Fruit fly (Drosophila melanogaster) whole organism, adult: ENCODE measurements around the gene CG33777.
A peak's percentile ranks its signal among the peaks of the same experiment; 100 is the strongest.

Experiments
- CG11617 ChIP-seq: fragments of 200-800 bp; sonication (Bioruptor generic); optimal IDR thresholded peaks from 2 replicates; lab custom pipeline; 2017; ENCODE audit warnings: mild to moderate bottlenecking, missing biosample characterization, missing genetic modification reagents, missing genetic modification characterization
- CG7045 ChIP-seq: fragments of 200-800 bp; sonication (Bioruptor generic); optimal IDR thresholded peaks from 2 replicates; lab custom pipeline; 2017; ENCODE audit warnings: missing biosample characterization, mild to moderate bottlenecking, missing genetic modification characterization
- Mnt ChIP-seq: fragments of 200-800 bp; sonication (Bioruptor generic); optimal IDR thresholded peaks from 2 replicates; lab custom pipeline; 2016; ENCODE audit warnings: missing biosample characterization, mild to moderate bottlenecking, missing genetic modification characterization
- cnc ChIP-seq, 2 experiments: fragments of >200 bp; optimal IDR thresholded peaks; 2 replicates each; lab custom pipeline; 2017
- ovo ChIP-seq: fragments of 200-800 bp; sonication (Bioruptor generic); optimal IDR thresholded peaks from 2 replicates; lab custom pipeline; 2016; ENCODE audit warnings: missing biosample characterization, missing genetic modification characterization
- pad ChIP-seq: fragments of 200-800 bp; sonication (Bioruptor generic); optimal IDR thresholded peaks from 3 replicates; lab custom pipeline; 2017; ENCODE audit warnings: missing biosample characterization, missing genetic modification characterization, mild to moderate bottlenecking, moderate library complexity, missing genetic modification reagents

dm6 chr3L:4574439-4574838 is 19.4 kb upstream of the CG33777 start:
- TF ChIP-seq CG11617 (GFP tag; lab: Kevin White, UChicago), result no peak
- no peak for TF ChIP-seq ovo (GFP tag; lab: Kevin White, UChicago)
- no peak for TF ChIP-seq CG7045 (GFP tag; lab: Kevin White, UChicago)
- TF ChIP-seq pad (GFP tag; lab: Kevin White, UChicago), result peak; percentile 97
- TF ChIP-seq cnc (optimal IDR thresholded peaks at IDR 0.05; lab: Kevin White, UChicago), result no peak
- TF ChIP-seq Mnt, result no peak
